Worm (Caenorhabditis elegans) whole organism, late embryonic: ENCODE results near the gene F42G4.6.

Experiments
- C38D4.7 ChIP-seq: fragments of 200-800 bp; sonication (Bioruptor generic); optimal IDR thresholded peaks from 2 replicates; lab custom pipeline; 2018; ENCODE audit warnings: mild to moderate bottlenecking, missing genetic modification characterization, moderate library complexity, missing compliant biosample characterization
- T23F11.4 ChIP-seq: fragments of 200-800 bp; sonication (Bioruptor generic); optimal IDR thresholded peaks from 2 replicates; lab custom pipeline; 2018; ENCODE audit warnings: mild to moderate bottlenecking, missing genetic modification characterization, missing compliant biosample characterization
- Y22D7AL.16 ChIP-seq: sonication (generic microtip); optimal IDR thresholded peaks from 2 replicates; lab custom pipeline; 2016; ENCODE audit warnings: missing genetic modification characterization, missing compliant biosample characterization
- ama-1 ChIP-seq: fragments of 150-350 bp; optimal IDR thresholded peaks from 2 replicates; lab custom pipeline; 2014
- ceh-14 ChIP-seq: sonication (generic microtip); optimal IDR thresholded peaks from 2 replicates; lab custom pipeline; 2016; ENCODE audit warnings: missing genotype, missing genetic modification characterization, missing compliant biosample characterization
- ceh-19 ChIP-seq: fragments of 200-800 bp; sonication (Bioruptor generic); optimal IDR thresholded peaks from 2 replicates; lab custom pipeline; 2018; ENCODE audit warnings: mild to moderate bottlenecking, missing genetic modification characterization, missing compliant biosample characterization
- ceh-22 ChIP-seq: sonication (generic microtip); optimal IDR thresholded peaks from 2 replicates; lab custom pipeline; 2017; ENCODE audit warnings: missing biosample characterization, missing genetic modification characterization
- ceh-30 ChIP-seq: fragments of 150-350 bp; optimal IDR thresholded peaks from 2 replicates; lab custom pipeline; 2014; ENCODE audit warnings: missing biosample characterization, missing genetic modification characterization
- ceh-31 ChIP-seq: sonication (generic microtip); optimal IDR thresholded peaks from 2 replicates; lab custom pipeline; 2016; ENCODE audit warnings: missing genetic modification characterization, missing compliant biosample characterization
- ceh-45 ChIP-seq: fragments of 200-800 bp; sonication (Bioruptor generic); IDR thresholded peaks from 2 replicates; pipeline ENCODE4 v1.3.6; 2022; ENCODE audit warnings: missing genetic modification reagents, missing genetic modification characterization, missing compliant biosample characterization
- ceh-48 ChIP-seq: sonication (generic microtip); optimal IDR thresholded peaks from 2 replicates; lab custom pipeline; 2016; ENCODE audit warnings: missing genetic modification characterization, inconsistent platforms, missing compliant biosample characterization
- ceh-9 ChIP-seq: sonication (generic microtip); optimal IDR thresholded peaks from 2 replicates; lab custom pipeline; 2016; ENCODE audit warnings: mild to moderate bottlenecking, missing genetic modification characterization, inconsistent platforms, missing compliant biosample characterization
- dmd-4 ChIP-seq: sonication (generic microtip); optimal IDR thresholded peaks from 2 replicates; lab custom pipeline; 2016; ENCODE audit warnings: borderline replicate concordance, missing genetic modification characterization, missing compliant biosample characterization
- elt-2 ChIP-seq: sonication (generic microtip); optimal IDR thresholded peaks from 2 replicates; lab custom pipeline; 2016; ENCODE audit warnings: missing genetic modification reagents, missing genetic modification characterization, missing compliant biosample characterization
- ets-4 ChIP-seq: sonication (generic microtip); optimal IDR thresholded peaks from 2 replicates; lab custom pipeline; 2016; ENCODE audit warnings: missing genetic modification characterization, missing compliant biosample characterization
- fax-1 ChIP-seq: sonication (generic microtip); optimal IDR thresholded peaks from 2 replicates; lab custom pipeline; 2016; ENCODE audit warnings: missing genotype, missing genetic modification characterization, missing compliant biosample characterization
- fkh-10 ChIP-seq: fragments of 150-350 bp; optimal IDR thresholded peaks from 2 replicates; lab custom pipeline; 2014; ENCODE audit warnings: missing biosample characterization, missing genetic modification reagents, missing genetic modification characterization
- fkh-6 ChIP-seq: sonication (generic microtip); optimal IDR thresholded peaks from 2 replicates; lab custom pipeline; 2016; ENCODE audit warnings: missing genetic modification characterization, missing compliant biosample characterization
- gmeb-2 ChIP-seq: sonication (generic microtip); optimal IDR thresholded peaks from 2 replicates; lab custom pipeline; 2016; ENCODE audit warnings: missing genetic modification characterization, inconsistent platforms, missing compliant biosample characterization
- hlh-15 ChIP-seq: sonication (generic microtip); optimal IDR thresholded peaks from 2 replicates; lab custom pipeline; 2016; ENCODE audit warnings: missing genetic modification characterization, missing compliant biosample characterization
- hlh-30 ChIP-seq: sonication (generic microtip); optimal IDR thresholded peaks from 2 replicates; lab custom pipeline; 2017; ENCODE audit warnings: antibody characterized with exemption, missing genetic modification characterization, missing compliant biosample characterization; ENCODE audit not compliant: insufficient read depth
- hlh-8 ChIP-seq: sonication (generic microtip); optimal IDR thresholded peaks from 2 replicates; lab custom pipeline; 2016; ENCODE audit warnings: missing genotype, missing genetic modification characterization, missing compliant biosample characterization
- nfya-1 ChIP-seq: sonication (generic microtip); optimal IDR thresholded peaks from 2 replicates; lab custom pipeline; 2017; ENCODE audit warnings: missing genetic modification characterization, mild to moderate bottlenecking, missing compliant biosample characterization, antibody characterized with exemption, moderate library complexity
- nhr-11 ChIP-seq: fragments of 150-350 bp; optimal IDR thresholded peaks from 2 replicates; lab custom pipeline; 2014; ENCODE audit warnings: missing biosample characterization, missing genetic modification characterization
- nhr-232 ChIP-seq: sonication (generic microtip); optimal IDR thresholded peaks from 2 replicates; lab custom pipeline; 2016; ENCODE audit warnings: missing genetic modification characterization, missing compliant biosample characterization
- npax-4 ChIP-seq: sonication (generic microtip); optimal IDR thresholded peaks from 2 replicates; lab custom pipeline; 2016; ENCODE audit warnings: missing genetic modification characterization, missing compliant biosample characterization
- pax-1 ChIP-seq: fragments of 150-350 bp; optimal IDR thresholded peaks from 2 replicates; lab custom pipeline; 2014; ENCODE audit warnings: missing biosample characterization, missing genetic modification characterization
- pha-4 ChIP-seq: fragments of 150-350 bp; optimal IDR thresholded peaks from 2 replicates; lab custom pipeline; 2018; ENCODE audit warnings: missing biosample characterization, missing genetic modification reagents, missing genetic modification characterization
- pqm-1 ChIP-seq: sonication (generic microtip); optimal IDR thresholded peaks from 2 replicates; lab custom pipeline; 2016; ENCODE audit warnings: missing genetic modification characterization, missing compliant biosample characterization
- pros-1 ChIP-seq: fragments of 150-350 bp; optimal IDR thresholded peaks from 2 replicates; lab custom pipeline; 2014; ENCODE audit warnings: missing biosample characterization, missing genetic modification reagents, missing genetic modification characterization
- ref-2 ChIP-seq: sonication (generic microtip); optimal IDR thresholded peaks from 2 replicates; lab custom pipeline; 2016; ENCODE audit warnings: missing genetic modification characterization, missing compliant biosample characterization
- rnt-1 ChIP-seq: sonication (generic microtip); optimal IDR thresholded peaks from 2 replicates; lab custom pipeline; 2016; ENCODE audit warnings: missing genetic modification characterization, missing compliant biosample characterization
- sdc-2 ChIP-seq: sonication (generic microtip); optimal IDR thresholded peaks from 2 replicates; lab custom pipeline; 2016; ENCODE audit warnings: missing genotype, missing genetic modification characterization, missing compliant biosample characterization
- sox-2 ChIP-seq: fragments of 200-800 bp; sonication (Bioruptor generic); IDR thresholded peaks from 2 replicates; pipeline ENCODE4 v1.3.6; 2022; ENCODE audit warnings: missing genetic modification reagents, missing genetic modification characterization, missing compliant biosample characterization
- sox-4 ChIP-seq: sonication (generic microtip); optimal IDR thresholded peaks from 2 replicates; lab custom pipeline; 2017; ENCODE audit warnings: mild to moderate bottlenecking, missing genetic modification characterization, inconsistent platforms, missing compliant biosample characterization
- tbx-2 ChIP-seq: sonication (generic microtip); optimal IDR thresholded peaks from 2 replicates; lab custom pipeline; 2016; ENCODE audit warnings: missing genetic modification characterization, missing compliant biosample characterization
- ttx-3 ChIP-seq: sonication (generic microtip); optimal IDR thresholded peaks from 2 replicates; lab custom pipeline; 2016; ENCODE audit warnings: missing genetic modification reagents, missing genetic modification characterization, missing compliant biosample characterization
- unc-42 ChIP-seq: sonication (generic microtip); optimal IDR thresholded peaks from 2 replicates; lab custom pipeline; 2016; ENCODE audit warnings: missing genotype, missing genetic modification characterization, missing compliant biosample characterization
- unc-86 ChIP-seq: sonication (generic microtip); optimal IDR thresholded peaks from 2 replicates; lab custom pipeline; 2016; ENCODE audit warnings: missing genetic modification characterization, missing compliant biosample characterization

The F42G4.6 gene

DNA sequence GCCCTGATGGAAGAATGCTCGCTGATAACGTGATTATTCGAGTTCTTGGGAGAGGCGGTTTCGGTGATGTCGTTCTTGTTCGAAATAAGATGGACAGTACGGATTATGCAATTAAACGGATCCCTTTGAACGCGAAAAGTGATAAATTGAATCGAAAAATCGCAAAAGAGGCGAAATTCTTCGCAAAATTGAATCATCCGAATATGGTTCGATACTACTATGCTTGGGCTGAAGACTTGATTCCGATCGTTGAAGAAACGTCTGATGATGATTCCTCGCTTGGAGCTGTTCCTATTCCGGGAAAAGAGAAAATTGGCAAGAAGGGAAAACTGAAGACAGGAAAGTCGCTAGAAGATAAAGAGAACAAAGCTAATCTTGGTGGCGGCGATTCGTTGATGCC lies 6.8 kb downstream of the F42G4.6 start:
- TF ChIP-seq fkh-10 (no peak), fax-1 (tag; lab: Kevin White, UChicago) (no peak), unc-42 (no peak), ets-4 (tag; lab: Kevin White, UChicago) (no peak), ceh-31 (tag; lab: Kevin White, UChicago) (no peak), hlh-30 (no peak), ttx-3 (tag; lab: Kevin White, UChicago) (no peak), ceh-30 (tag; lab: Kevin White, UChicago) (no peak), pros-1 (no peak), ama-1 (lab: Kevin White, UChicago) (no peak), unc-86 (tag; lab: Kevin White, UChicago) (no peak), nhr-232 (tag; lab: Kevin White, UChicago) (no peak), ceh-48 (tag; lab: Kevin White, UChicago) (no peak), ceh-19 (GFP tag; lab: Kevin White, UChicago) (no peak), ceh-22 (no peak), T23F11.4 (GFP tag; lab: Kevin White, UChicago) (no peak), ref-2 (tag; lab: Kevin White, UChicago) (no peak), fkh-6 (no peak)
- TF ChIP-seq, all 69 proteins: peak for 0

DNA sequence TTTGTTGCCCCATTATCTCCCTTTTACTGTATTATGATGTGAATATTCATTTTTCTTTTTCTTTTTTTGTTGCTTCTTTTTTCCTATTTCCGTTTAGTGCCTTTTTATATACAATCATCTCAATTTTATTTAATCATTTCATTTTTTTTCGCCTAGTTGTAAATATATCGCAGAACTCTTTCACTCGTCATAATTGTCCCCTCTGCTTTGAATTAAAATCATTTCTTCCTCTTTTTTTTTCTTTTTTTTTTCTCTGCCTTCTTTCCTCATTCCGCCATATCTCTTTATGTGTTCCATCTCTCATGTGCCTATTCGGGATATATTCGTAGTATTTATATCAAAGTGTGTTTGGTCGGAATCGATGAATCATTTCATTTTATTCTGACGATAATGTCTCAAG lies 11.9 kb downstream of the F42G4.6 start, which contains the start of gene Y81G3A.4:
Gene Y81G3A.4 (plus strand): TSS at position 301 of the 400 bp plus-strand sequence.
- TF ChIP-seq ceh-45 (GFP tag; lab: Robert Waterston, UW), result no peak
- TF ChIP-seq Y22D7AL.16, result no peak
- TF ChIP-seq nhr-232 (tag; lab: Kevin White, UChicago), result no peak
- TF ChIP-seq ceh-9 (tag; lab: Kevin White, UChicago), result no peak
- TF ChIP-seq ttx-3 (tag; lab: Kevin White, UChicago), result no peak
- TF ChIP-seq fkh-10, result no peak
- no peak for TF ChIP-seq gmeb-2 (tag; lab: Kevin White, UChicago)
- TF ChIP-seq pqm-1 (tag; lab: Kevin White, UChicago), result no peak

DNA sequence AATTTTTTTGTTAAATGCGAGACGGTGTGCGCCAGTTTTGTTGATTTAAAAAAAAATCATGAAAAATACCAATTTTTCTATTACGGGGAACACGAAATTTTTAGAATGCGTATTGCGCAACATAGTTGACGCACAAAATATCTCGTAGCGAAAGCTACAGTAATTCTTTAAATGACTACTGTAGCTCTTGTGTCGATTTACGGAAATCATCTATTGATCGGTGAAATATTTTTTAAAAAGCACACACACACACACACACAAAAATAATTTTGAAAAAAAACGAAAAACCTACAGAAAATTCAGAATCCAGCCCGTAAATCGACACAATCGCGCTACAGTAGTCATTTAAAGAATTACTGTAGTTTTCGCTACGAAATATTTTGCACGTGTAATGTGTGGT lies 12.7 kb downstream of the F42G4.6 start:
- no peak for TF ChIP-seq tbx-2 (tag; lab: Kevin White, UChicago)
- no peak for TF ChIP-seq rnt-1

DNA sequence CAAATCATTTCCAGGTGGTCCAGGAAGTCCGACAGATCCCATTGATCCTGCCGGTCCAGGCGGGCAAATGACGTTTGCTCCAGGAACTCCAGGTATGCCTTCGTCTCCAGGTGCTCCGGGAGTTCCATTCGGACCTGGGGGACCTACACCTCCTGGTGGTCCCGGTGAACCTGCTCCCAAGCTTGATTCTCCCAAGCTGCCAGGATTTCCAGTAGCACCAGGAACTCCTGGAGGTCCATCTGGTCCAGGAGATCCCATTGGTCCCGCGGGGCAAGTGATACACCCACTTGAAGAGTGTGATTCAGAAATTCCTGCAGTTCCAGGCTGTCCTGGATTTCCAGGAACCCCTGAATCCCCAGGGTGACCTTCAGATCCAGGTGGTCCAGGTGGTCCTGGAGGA lies 17.2 kb downstream of the F42G4.6 start:
- no peak for TF ChIP-seq elt-2 (tag; lab: Kevin White, UChicago)
- no peak for TF ChIP-seq ceh-22
- TF ChIP-seq ceh-14 (tag; lab: Kevin White, UChicago), result no peak
- TF ChIP-seq pha-4, result no peak
- TF ChIP-seq fkh-10, result no peak
- TF ChIP-seq dmd-4 (tag; lab: Kevin White, UChicago), result no peak
- TF ChIP-seq pqm-1 (tag; lab: Kevin White, UChicago), result no peak
- no peak for TF ChIP-seq Y22D7AL.16
- TF ChIP-seq ref-2 (tag; lab: Kevin White, UChicago), result no peak
- TF ChIP-seq sox-4 (tag; lab: Kevin White, UChicago), result no peak

DNA sequence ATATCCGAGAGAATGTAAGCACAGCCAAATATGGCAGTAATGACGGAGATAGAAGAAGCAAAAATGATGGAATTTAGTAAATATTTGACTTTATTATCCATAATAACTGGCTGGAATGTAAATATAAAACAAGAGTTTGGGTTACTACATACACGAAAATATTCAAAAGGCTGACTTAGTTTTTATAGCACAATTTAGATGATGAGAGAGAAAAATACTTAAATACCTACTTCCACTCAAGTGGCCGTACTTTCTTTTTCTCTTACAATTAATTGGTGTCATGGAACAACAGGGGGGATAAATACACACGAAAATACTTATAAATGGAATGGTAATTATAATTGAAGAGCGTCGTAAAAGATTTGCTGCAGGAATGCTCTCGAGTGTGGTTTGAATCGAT lies 19.0 kb downstream of the F42G4.6 start, which contains the start of gene col-86:
Gene col-86 (minus strand): TSS at position 101 of the 400 bp plus-strand sequence.
- TF ChIP-seq ceh-30 (tag; lab: Kevin White, UChicago), result no peak
- no peak for TF ChIP-seq pax-1
- TF ChIP-seq sdc-2, result no peak
- no peak for TF ChIP-seq ceh-9 (tag; lab: Kevin White, UChicago)
- TF ChIP-seq hlh-8 (tag; lab: Kevin White, UChicago), result no peak

DNA sequence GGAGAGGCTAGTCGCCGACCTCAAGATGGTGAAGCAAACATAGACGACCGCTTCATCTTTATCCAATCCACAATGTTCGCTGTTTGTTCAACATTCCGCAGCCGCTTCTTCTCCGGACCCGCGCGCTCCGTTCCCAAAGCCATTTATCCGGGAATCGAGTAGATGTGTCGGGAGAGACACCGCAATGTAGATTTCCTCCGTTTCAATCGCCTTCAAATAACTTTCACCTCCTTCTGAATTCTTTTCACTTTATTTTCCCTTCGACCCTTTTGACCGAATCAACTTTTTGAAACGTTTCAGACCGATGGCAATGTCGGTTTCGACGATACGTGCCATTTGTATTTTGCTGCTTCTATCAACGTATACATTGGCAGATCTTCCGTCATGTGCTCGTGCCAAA lies 28.5 kb downstream of the F42G4.6 start, which contains the start of gene pqn-32:
Gene pqn-32 (plus strand): TSS at position 301 of the 400 bp plus-strand sequence.
- no peak for TF ChIP-seq ref-2 (tag; lab: Kevin White, UChicago)
- no peak for TF ChIP-seq ceh-30 (tag; lab: Kevin White, UChicago)
- TF ChIP-seq sox-2, result no peak
- no peak for TF ChIP-seq hlh-15
- TF ChIP-seq nhr-11, result no peak
- no peak for TF ChIP-seq nfya-1 (tag; lab: Kevin White, UChicago)
- no peak for TF ChIP-seq tbx-2 (tag; lab: Kevin White, UChicago)
- TF ChIP-seq C38D4.7 (GFP tag; lab: Kevin White, UChicago), result no peak
- no peak for TF ChIP-seq ceh-31 (tag; lab: Kevin White, UChicago)
- no peak for TF ChIP-seq npax-4
- no peak for TF ChIP-seq dmd-4 (tag; lab: Kevin White, UChicago)
- TF ChIP-seq ceh-19 (GFP tag; lab: Kevin White, UChicago), result no peak
